Worm (Caenorhabditis elegans): Measurements from ENCODE around the gene popl-5.

popl-5 gene

DNA sequence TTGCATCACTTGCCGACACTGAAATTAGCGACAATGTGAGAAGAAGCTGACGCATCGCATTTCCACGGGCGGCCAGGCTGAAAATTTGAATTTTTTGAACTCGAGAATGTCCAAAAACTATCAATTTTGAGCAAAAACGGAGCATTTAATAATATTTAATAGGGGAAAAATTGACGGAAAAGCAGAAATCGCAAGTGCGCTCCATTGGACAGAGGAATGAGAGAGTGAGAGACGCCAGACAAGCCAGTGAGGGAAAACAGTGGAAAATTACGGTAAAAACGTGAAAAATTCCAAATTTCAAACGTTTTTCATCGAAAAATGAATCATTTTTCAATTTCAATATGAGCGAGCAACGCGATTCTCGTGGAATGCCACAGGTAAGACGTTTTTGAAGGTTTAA is 18.1 kb upstream of the popl-5 start, which contains the start of the genes Y66D12A.21 and spe-6:
Gene Y66D12A.21, minus strand, starts transcription at position 90 of the 400 bp plus-strand sequence.
Gene spe-6, plus strand, starts transcription at position 276 of the 400 bp plus-strand sequence.
- TF ChIP-seq mcd-1 (GFP tag; IDR thresholded peaks at IDR 0.05) (peak; percentile 74), lin-54 (GFP tag; optimal IDR thresholded peaks at IDR 0.05) (peak; percentile 20), hmg-1.2 (GFP tag; IDR thresholded peaks at IDR 0.05) (peak; percentile 15; the same call in 1 of the 2 replicates), ceh-27 (GFP tag; optimal IDR thresholded peaks at IDR 0.05) (no peak)

- TF ChIP-seq ceh-58 (GFP tag; IDR thresholded peaks at IDR 0.05) (no peak), nfyb-1 (GFP tag; IDR thresholded peaks at IDR 0.05) (no peak), nfya-2 (GFP tag; IDR thresholded peaks at IDR 0.05) (no peak), rpc-1 (optimal IDR thresholded peaks at IDR 0.05) (no peak), rpc-1 (tag; optimal IDR thresholded peaks at IDR 0.05) (no peak), attf-6 (GFP tag; IDR thresholded peaks at IDR 0.05) (no peak), nhr-120 (GFP tag; IDR thresholded peaks at IDR 0.05) (no peak), tbp1 (GFP tag; optimal IDR thresholded peaks at IDR 0.05) (no peak), die-1 (tag; optimal IDR thresholded peaks at IDR 0.05) (no peak), rcor-1 (GFP tag; IDR thresholded peaks at IDR 0.05) (no peak), attf-5 (GFP tag; optimal IDR thresholded peaks at IDR 0.05) (no peak), akir-1 (GFP tag; optimal IDR thresholded peaks at IDR 0.05) (no peak), let-607 (tag; optimal IDR thresholded peaks at IDR 0.05) (no peak), zim-3 (tag; optimal IDR thresholded peaks at IDR 0.05) (no peak), F22D6.2 (tag; optimal IDR thresholded peaks at IDR 0.05) (no peak), unc-130 (GFP tag; optimal IDR thresholded peaks at IDR 0.05) (no peak), dpl-1 (GFP tag; optimal IDR thresholded peaks at IDR 0.05) (no peak), lin-26 (GFP tag; IDR thresholded peaks at IDR 0.05) (no peak)
Measured at ce11 chrIII:11502753-11503152, 15.6 kb upstream of the popl-5 start, which contains the start of gene tin-10. Gene tin-10, minus strand, starts transcription at chrIII:11502853.

ce11 chrIII:11500647-11501046 is 13.5 kb upstream of the popl-5 start, which contains the start of gene nars-2:
Gene nars-2, minus strand, starts transcription at chrIII:11500747.
- TF ChIP-seq akir-1 (GFP tag; optimal IDR thresholded peaks at IDR 0.05) (no peak), madf-8 (GFP tag; conservative IDR thresholded peaks at IDR 0.05) (no peak), nhr-120 (GFP tag; IDR thresholded peaks at IDR 0.05) (no peak), ets-4 (GFP tag; optimal IDR thresholded peaks at IDR 0.05) (no peak), atf-7 (tag; optimal IDR thresholded peaks at IDR 0.05) (no peak), Y56A3A.18 (GFP tag; IDR thresholded peaks at IDR 0.05) (no peak), C17E4.6 (GFP tag; IDR thresholded peaks at IDR 0.05) (no peak), hlh-12 (tag; optimal IDR thresholded peaks at IDR 0.05) (no peak), dpl-1 (GFP tag; optimal IDR thresholded peaks at IDR 0.05) (no peak), ceh-40 (GFP tag; IDR thresholded peaks at IDR 0.05) (no peak), Y79H2A.3 (GFP tag; conservative IDR thresholded peaks at IDR 0.05) (no peak), attf-3 (GFP tag; conservative IDR thresholded peaks at IDR 0.05) (no peak), sptf-2 (GFP tag; optimal IDR thresholded peaks at IDR 0.05) (no peak), rpc-1 (optimal IDR thresholded peaks at IDR 0.05) (no peak), rpc-1 (tag; optimal IDR thresholded peaks at IDR 0.05) (no peak), sdz-38 (tag; optimal IDR thresholded peaks at IDR 0.05) (no peak), aptf-3 (GFP tag; IDR thresholded peaks at IDR 0.05) (no peak), snpc-1.1 (tag; optimal IDR thresholded peaks at IDR 0.05; ENCODE audit: insufficient read depth) (no peak), pbrm-1 (GFP tag; IDR thresholded peaks at IDR 0.05) (no peak)

- TF ChIP-seq hmg-1.2 (GFP tag; IDR thresholded peaks at IDR 0.05) (peak; percentile 32; the same call in 1 of the 2 replicates), zfh-2 (GFP tag; conservative IDR thresholded peaks at IDR 0.05) (0 out of 2 replicates have a peak, but pooled peaks have one; percentile 22), nhr-80 (tag; optimal IDR thresholded peaks at IDR 0.05) (peak; percentile 91), ceh-40 (GFP tag; IDR thresholded peaks at IDR 0.05) (no peak), nhr-90 (tag; optimal IDR thresholded peaks at IDR 0.05) (peak; percentile 1), attf-5 (GFP tag; optimal IDR thresholded peaks at IDR 0.05) (peak; percentile 58), F22D6.2 (tag; optimal IDR thresholded peaks at IDR 0.05) (no peak), rpc-1 (optimal IDR thresholded peaks at IDR 0.05) (no peak), rpc-1 (tag; optimal IDR thresholded peaks at IDR 0.05) (no peak), F55B11.4 (tag; optimal IDR thresholded peaks at IDR 0.05; ENCODE audit: borderline replicate concordance, insufficient read depth) (no peak), lin-40 (tag; optimal IDR thresholded peaks at IDR 0.05) (peak; percentile 30), ceh-58 (GFP tag; IDR thresholded peaks at IDR 0.05) (no peak), hmg-20 (GFP tag; IDR thresholded peaks at IDR 0.05) (no peak), ama-1 (optimal IDR thresholded peaks at IDR 0.05) (no peak), ama-1 (GFP tag; optimal IDR thresholded peaks at IDR 0.05) (no peak), madf-6 (GFP tag; IDR thresholded peaks at IDR 0.05) (no peak), tbp1 (GFP tag; optimal IDR thresholded peaks at IDR 0.05) (peak; percentile 40)
Measured at ce11 chrIII:11496496-11496895, 9.4 kb upstream of the popl-5 start, which contains the start of gene Y66D12A.24. Gene Y66D12A.24, plus strand, starts transcription at chrIII:11496865.

All from whole organism, young adult.